Fruit fly (Drosophila melanogaster) whole organism, prepupa: ENCODE data around the gene bmm.
A peak's percentile ranks its signal among the peaks of the same experiment; 100 is the strongest.

Experiments used
- CG10631 ChIP-seq: fragments of 200-800 bp; sonication (Bioruptor generic); optimal IDR thresholded peaks from 2 replicates; lab custom pipeline; 2016; ENCODE audit warnings: missing biosample characterization, missing genetic modification characterization
- CG11294 ChIP-seq: fragments of 200-800 bp; sonication (Bioruptor generic); IDR thresholded peaks from 2 replicates; pipeline ENCODE4 v1.3.6; 2022; ENCODE audit warnings: missing biosample characterization, missing genetic modification characterization
- CG11902 ChIP-seq: fragments of 200-800 bp; sonication (Bioruptor generic); optimal IDR thresholded peaks from 3 replicates; lab custom pipeline; 2016; ENCODE audit warnings: missing biosample characterization, missing genetic modification characterization
- CG15336 ChIP-seq: fragments of 200-800 bp; sonication (Bioruptor generic); IDR thresholded peaks from 2 replicates; pipeline ENCODE4 v1.3.6; 2022; ENCODE audit warnings: missing biosample characterization, missing genetic modification characterization
- CG3032 ChIP-seq: fragments of 200-800 bp; optimal IDR thresholded peaks from 2 replicates; lab custom pipeline; 2019; ENCODE audit warnings: missing biosample characterization, mild to moderate bottlenecking, missing genetic modification characterization, moderate library complexity
- CG31627 ChIP-seq: fragments of 200-800 bp; sonication (Bioruptor generic); optimal IDR thresholded peaks from 3 replicates; lab custom pipeline; 2016; ENCODE audit warnings: missing biosample characterization, missing genetic modification characterization
- CG32006 ChIP-seq: fragments of 200-800 bp; sonication (Bioruptor generic); optimal IDR thresholded peaks from 3 replicates; lab custom pipeline; 2017; ENCODE audit warnings: missing biosample characterization, mild to moderate bottlenecking, missing genetic modification characterization
- CG34406 ChIP-seq: fragments of 200-800 bp; sonication (Bioruptor generic); optimal IDR thresholded peaks from 3 replicates; lab custom pipeline; 2016; ENCODE audit warnings: missing biosample characterization, missing genetic modification characterization
- CG4318 ChIP-seq: fragments of 200-800 bp; sonication (Bioruptor generic); optimal IDR thresholded peaks from 3 replicates; lab custom pipeline; 2017; ENCODE audit warnings: missing biosample characterization, mild to moderate bottlenecking, missing genetic modification characterization
- CG6163 ChIP-seq: fragments of 200-800 bp; sonication (Bioruptor generic); IDR thresholded peaks from 3 replicates; pipeline ENCODE4 v1.3.6; 2022; ENCODE audit warnings: missing biosample characterization, missing genetic modification characterization
- CG6276 ChIP-seq: fragments of 200-800 bp; sonication (Bioruptor generic); optimal IDR thresholded peaks from 2 replicates; lab custom pipeline; 2017; ENCODE audit warnings: missing biosample characterization, mild to moderate bottlenecking, missing genetic modification characterization
- CG6792 ChIP-seq: fragments of 200-800 bp; sonication (Bioruptor generic); optimal IDR thresholded peaks from 3 replicates; lab custom pipeline; 2016; ENCODE audit warnings: missing biosample characterization, missing genetic modification characterization
- CG6808 ChIP-seq: fragments of 200-800 bp; sonication (Bioruptor generic); optimal IDR thresholded peaks from 3 replicates; lab custom pipeline; 2017; ENCODE audit warnings: missing biosample characterization, missing genetic modification characterization, mild to moderate bottlenecking, moderate library complexity, missing genetic modification reagents
- CG6854 ChIP-seq: fragments of 200-800 bp; sonication (Bioruptor generic); optimal IDR thresholded peaks from 2 replicates; lab custom pipeline; 2017; ENCODE audit warnings: missing biosample characterization, mild to moderate bottlenecking, missing genetic modification characterization
- CG7368 ChIP-seq: fragments of 200-800 bp; sonication (Bioruptor generic); optimal IDR thresholded peaks from 3 replicates; lab custom pipeline; 2016; ENCODE audit warnings: missing biosample characterization, missing genetic modification characterization
- CG8119 ChIP-seq: fragments of 200-800 bp; sonication (Bioruptor generic); IDR thresholded peaks from 3 replicates; pipeline ENCODE4 v1.3.6; 2022; ENCODE audit warnings: missing biosample characterization, missing genetic modification characterization
- CG8632 ChIP-seq: fragments of 200-800 bp; sonication (Bioruptor generic); optimal IDR thresholded peaks from 3 replicates; lab custom pipeline; 2016; ENCODE audit warnings: missing biosample characterization, missing genetic modification characterization
- CG9139 ChIP-seq: fragments of 200-800 bp; sonication (Bioruptor generic); optimal IDR thresholded peaks from 3 replicates; lab custom pipeline; 2017; ENCODE audit warnings: missing biosample characterization, mild to moderate bottlenecking, missing genetic modification characterization
- Eip78C ChIP-seq: fragments of 200-800 bp; sonication (Bioruptor generic); peaks from one replicate; lab custom pipeline; 2016; ENCODE audit warnings: missing biosample characterization, missing genetic modification characterization
- Eip93F ChIP-seq: fragments of 200-800 bp; sonication (Bioruptor generic); optimal IDR thresholded peaks from 2 replicates; lab custom pipeline; 2016; ENCODE audit warnings: missing biosample characterization, mild to moderate bottlenecking, missing genetic modification characterization
- Ets21C ChIP-seq: fragments of 200-800 bp; sonication (Bioruptor generic); optimal IDR thresholded peaks from 3 replicates; lab custom pipeline; 2016; ENCODE audit warnings: missing biosample characterization, missing genetic modification characterization
- Gug ChIP-seq: fragments of 200-800 bp; sonication (Bioruptor generic); IDR thresholded peaks from 2 replicates; pipeline ENCODE4 v1.3.6; 2022; ENCODE audit warnings: missing biosample characterization, missing genetic modification characterization
- Hr39 ChIP-seq: fragments of 200-800 bp; sonication (Bioruptor generic); optimal IDR thresholded peaks from 2 replicates; lab custom pipeline; 2016; ENCODE audit warnings: missing biosample characterization, missing genetic modification characterization
- Hr4 ChIP-seq: fragments of 200-800 bp; sonication (Bioruptor generic); optimal IDR thresholded peaks from 3 replicates; lab custom pipeline; 2016; ENCODE audit warnings: missing biosample characterization, missing genetic modification characterization
- Lpt ChIP-seq: fragments of 200-800 bp; sonication (Bioruptor generic); optimal IDR thresholded peaks from 3 replicates; lab custom pipeline; 2016; ENCODE audit warnings: missing biosample characterization, missing genetic modification characterization
- Met ChIP-seq: fragments of 200-800 bp; sonication (Bioruptor generic); optimal IDR thresholded peaks from 3 replicates; lab custom pipeline; 2016; ENCODE audit warnings: missing biosample characterization, missing genetic modification characterization
- OdsH ChIP-seq: fragments of 200-800 bp; sonication (Bioruptor generic); optimal IDR thresholded peaks from 3 replicates; lab custom pipeline; 2016; ENCODE audit warnings: missing biosample characterization, missing genetic modification characterization
- Smox ChIP-seq: fragments of 200-800 bp; sonication (Bioruptor generic); optimal IDR thresholded peaks from 3 replicates; lab custom pipeline; 2016; ENCODE audit warnings: missing biosample characterization, missing genetic modification characterization
- Sox102F ChIP-seq: fragments of 200-800 bp; sonication (Bioruptor generic); optimal IDR thresholded peaks from 2 replicates; lab custom pipeline; 2016; ENCODE audit warnings: missing biosample characterization, mild to moderate bottlenecking, missing genetic modification characterization
- Sox14 ChIP-seq: fragments of 200-800 bp; sonication (Bioruptor generic); optimal IDR thresholded peaks from 3 replicates; lab custom pipeline; 2016; ENCODE audit warnings: missing biosample characterization, missing genetic modification characterization
- achi ChIP-seq: fragments of 200-800 bp; sonication (Bioruptor generic); optimal IDR thresholded peaks from 3 replicates; lab custom pipeline; 2016; ENCODE audit warnings: missing biosample characterization, missing genetic modification characterization
- acj6 ChIP-seq: fragments of 200-800 bp; sonication (Bioruptor generic); optimal IDR thresholded peaks from 3 replicates; lab custom pipeline; 2016; ENCODE audit warnings: missing biosample characterization, missing genetic modification characterization
- cyc ChIP-seq: fragments of 200-800 bp; sonication (Bioruptor generic); optimal IDR thresholded peaks from 3 replicates; lab custom pipeline; 2016; ENCODE audit warnings: missing biosample characterization, missing genetic modification characterization
- dsx ChIP-seq: fragments of 200-800 bp; optimal IDR thresholded peaks from 3 replicates; lab custom pipeline; 2019; ENCODE audit warnings: missing biosample characterization, mild to moderate bottlenecking, missing genetic modification characterization, moderate library complexity; ENCODE audit not compliant: poor library complexity, severe bottlenecking
- eg ChIP-seq: fragments of 200-800 bp; sonication (Bioruptor generic); IDR thresholded peaks from 3 replicates; pipeline ENCODE4 v1.3.6; 2022; ENCODE audit warnings: missing biosample characterization, missing genetic modification characterization
- fd85E ChIP-seq: fragments of 200-800 bp; sonication (Bioruptor generic); optimal IDR thresholded peaks from 3 replicates; lab custom pipeline; 2016; ENCODE audit warnings: missing biosample characterization, missing genetic modification characterization
- fkh ChIP-seq: fragments of 200-800 bp; sonication (Bioruptor generic); optimal IDR thresholded peaks from 3 replicates; lab custom pipeline; 2017; ENCODE audit warnings: missing biosample characterization, mild to moderate bottlenecking, missing genetic modification characterization, moderate library complexity
- net ChIP-seq: fragments of 200-800 bp; sonication (Bioruptor generic); optimal IDR thresholded peaks from 3 replicates; lab custom pipeline; 2016; ENCODE audit warnings: missing biosample characterization, missing genetic modification characterization
- pdm3 ChIP-seq: fragments of 200-800 bp; sonication (Bioruptor generic); optimal IDR thresholded peaks from 3 replicates; lab custom pipeline; 2016; ENCODE audit warnings: missing biosample characterization, missing genetic modification characterization
- salr ChIP-seq, 2 experiments: fragments of 200-800 bp; sonication (Bioruptor generic); optimal IDR thresholded peaks; 3 replicates each; lab custom pipeline; 2016 to 2018; ENCODE audit warnings: missing biosample characterization in 2 of 2, missing genetic modification characterization in 2 of 2, mild to moderate bottlenecking in 1 of 2
- spab ChIP-seq: fragments of 200-800 bp; sonication (Bioruptor generic); optimal IDR thresholded peaks from 2 replicates; lab custom pipeline; 2017; ENCODE audit warnings: missing biosample characterization, mild to moderate bottlenecking, missing genetic modification characterization, missing genetic modification reagents
- svp ChIP-seq: fragments of 200-800 bp; sonication (Bioruptor generic); peaks from one replicate; lab custom pipeline; 2016; ENCODE audit warnings: missing biosample characterization, missing genetic modification characterization
- topi ChIP-seq: fragments of 200-800 bp; sonication (Bioruptor generic); optimal IDR thresholded peaks from 3 replicates; lab custom pipeline; 2016; ENCODE audit warnings: missing biosample characterization, missing genetic modification characterization
- vri ChIP-seq: fragments of 200-800 bp; sonication (Bioruptor generic); optimal IDR thresholded peaks from 3 replicates; lab custom pipeline; 2016; ENCODE audit warnings: missing biosample characterization, mild to moderate bottlenecking, missing genetic modification characterization

Gene bmm

dm6 chr3L:14757464-14758384 lies 28.5 kb downstream of the bmm start, which contains the start of gene CG42507 (continued):
- TF ChIP-seq CG9139 (GFP tag; lab: Kevin White, UChicago) (peak; percentile 61), CG6854 (GFP tag; lab: Kevin White, UChicago) (peak; percentile 71), topi (GFP tag; lab: Kevin White, UChicago) (no peak), Eip78C (GFP tag; lab: Kevin White, UChicago) (no peak), fd85E (GFP tag; lab: Kevin White, UChicago) (no peak), eg (no peak; the same call in 1 of the 3 replicates), net (GFP tag; lab: Kevin White, UChicago) (peak; percentile 46), acj6 (GFP tag; lab: Kevin White, UChicago) (no peak), CG11294 (GFP tag; lab: Robert Waterston, UW) (no peak), Hr4 (no peak), CG6808 (GFP tag; lab: Kevin White, UChicago) (no peak), CG34406 (GFP tag; lab: Kevin White, UChicago) (no peak), CG15336 (GFP tag; lab: Robert Waterston, UW) (peak; percentile 20; the same call in 1 of the 2 replicates), Met (no peak), Smox (no peak), salr (GFP tag; optimal IDR thresholded peaks at IDR 0.05; lab: Kevin White, UChicago) (peak in 1 of 2 experiments; percentile 5), achi (no peak), Lpt (no peak), CG4318 (GFP tag; lab: Kevin White, UChicago) (no peak), dsx (GFP tag; lab: Kevin White, UChicago) (peak; percentile 66), Ets21C (GFP tag; lab: Kevin White, UChicago) (no peak), CG6163 (peak; percentile 60; the same call in 2 of the 3 replicates), Hr39 (GFP tag; lab: Kevin White, UChicago) (no peak), Sox14 (GFP tag; lab: Kevin White, UChicago) (no peak), CG31627 (no peak), Eip93F (GFP tag; lab: Kevin White, UChicago) (no peak)
- TF ChIP-seq, all 60 proteins: peak for 19

dm6 chr3L:14756724-14757463 lies 29.3 kb downstream of the bmm start:
- TF ChIP-seq eg (peak; percentile 96), spab (GFP tag; lab: Kevin White, UChicago) (peak; percentile 68), Sox102F (GFP tag; lab: Kevin White, UChicago) (peak; percentile 85), pdm3 (peak; percentile 94), Gug (GFP tag; lab: Robert Waterston, UW) (peak; percentile 92), Hr39 (GFP tag; lab: Kevin White, UChicago) (peak; percentile 94), CG15336 (GFP tag; lab: Robert Waterston, UW) (peak; percentile 94), vri (peak; percentile 86), Hr4 (peak; percentile 96), OdsH (GFP tag; lab: Kevin White, UChicago) (peak; percentile 93), Lpt (peak; percentile 91), net (GFP tag; lab: Kevin White, UChicago) (peak; percentile 92), dsx (GFP tag; lab: Kevin White, UChicago) (peak; percentile 64), CG8632 (peak; percentile 83), CG31627 (peak; percentile 94), CG6276 (GFP tag; lab: Kevin White, UChicago) (peak; percentile 88), CG8119 (GFP tag; lab: Robert Waterston, UW) (peak; percentile 95), Met (peak; percentile 90), CG7368 (GFP tag; lab: Kevin White, UChicago) (peak; percentile 91), Eip78C (GFP tag; lab: Kevin White, UChicago) (peak; percentile 97), CG6792 (GFP tag; lab: Kevin White, UChicago) (peak; percentile 88), fkh (GFP tag; lab: Kevin White, UChicago) (peak; percentile 81), svp (peak; percentile 95), CG11902 (GFP tag; lab: Kevin White, UChicago) (peak; percentile 89), fd85E (GFP tag; lab: Kevin White, UChicago) (peak; percentile 75), CG32006 (GFP tag; lab: Kevin White, UChicago) (peak; percentile 95), CG10631 (GFP tag; lab: Kevin White, UChicago) (peak; percentile 91), salr (GFP tag; optimal IDR thresholded peaks at IDR 0.05; lab: Kevin White, UChicago) (peak; percentile 79 to 90), CG4318 (GFP tag; lab: Kevin White, UChicago) (peak; percentile 93), CG6163 (peak; percentile 96), acj6 (GFP tag; lab: Kevin White, UChicago) (peak; percentile 89), Ets21C (GFP tag; lab: Kevin White, UChicago) (peak; percentile 84), cyc (GFP tag; lab: Kevin White, UChicago) (peak; percentile 93), CG3032 (tag; lab: Kevin White, UChicago) (peak; percentile 85), CG9139 (GFP tag; lab: Kevin White, UChicago) (peak; percentile 58), Eip93F (GFP tag; lab: Kevin White, UChicago) (peak; percentile 2)
